Worm (Caenorhabditis elegans) whole organism, young adult: ENCODE results near the gene C01G10.5.

Experiments
- F49E8.2 ChIP-seq: sonication (generic microtip); optimal IDR thresholded peaks from 3 replicates; lab custom pipeline; 2017; ENCODE audit warnings: missing genetic modification characterization, mild to moderate bottlenecking, missing compliant biosample characterization, antibody characterized with exemption, moderate library complexity; ENCODE audit not compliant: insufficient read depth
- F57A8.1 ChIP-seq: fragments of 200-800 bp; sonication (Bioruptor generic); optimal IDR thresholded peaks from 2 replicates; lab custom pipeline; 2018; ENCODE audit warnings: mild to moderate bottlenecking, missing genetic modification characterization, moderate library complexity, missing compliant biosample characterization
- hsf-1 ChIP-seq: fragments of 200-800 bp; sonication (Bioruptor generic); IDR thresholded peaks from 2 replicates; pipeline ENCODE4 v1.3.6; 2022; ENCODE audit warnings: missing genetic modification reagents, missing genetic modification characterization, missing compliant biosample characterization
- sea-2 ChIP-seq: fragments of 200-800 bp; sonication (Bioruptor generic); IDR thresholded peaks from 2 replicates; pipeline ENCODE4 v1.3.6; 2022; ENCODE audit warnings: missing genetic modification characterization, missing compliant biosample characterization
- sptf-2 ChIP-seq: fragments of 200-800 bp; sonication (Bioruptor generic); optimal IDR thresholded peaks from 2 replicates; lab custom pipeline; 2018; ENCODE audit warnings: mild to moderate bottlenecking, missing genetic modification characterization, missing compliant biosample characterization
- tbp1 ChIP-seq: fragments of 200-800 bp; sonication (Bioruptor generic); optimal IDR thresholded peaks from 2 replicates; lab custom pipeline; 2018; ENCODE audit warnings: mild to moderate bottlenecking, missing genetic modification characterization, missing compliant biosample characterization
- unc-130 ChIP-seq: sonication (generic microtip); optimal IDR thresholded peaks from 2 replicates; lab custom pipeline; 2016; ENCODE audit warnings: missing genetic modification reagents, missing genetic modification characterization, missing compliant biosample characterization

DNA sequence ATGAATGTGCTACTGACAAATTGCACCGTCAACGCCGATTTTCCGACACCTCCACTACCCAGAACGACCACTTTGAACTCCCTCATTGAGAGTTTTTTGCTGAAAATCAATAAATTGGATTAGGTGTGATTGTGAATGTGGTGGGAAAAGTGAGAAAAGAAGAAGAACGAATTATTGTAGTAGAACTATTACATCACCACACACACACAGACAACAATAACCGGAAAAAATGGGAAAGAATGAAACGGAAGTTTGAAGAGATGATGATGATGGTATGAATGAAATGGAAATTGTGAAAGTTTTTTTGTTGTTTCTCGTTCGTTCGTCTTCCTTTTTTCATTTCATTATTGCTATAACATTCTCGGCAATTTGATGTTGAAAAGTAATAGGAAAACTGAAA lies 25.4 kb downstream of the C01G10.5 start, which contains the start of gene rap-2:
- TF ChIP-seq unc-130 (GFP tag; lab: Kevin White, UChicago) (no peak), F49E8.2 (no peak), F57A8.1 (GFP tag; lab: Kevin White, UChicago) (no peak), sea-2 (no peak), tbp1 (GFP tag; lab: Kevin White, UChicago) (no peak), sptf-2 (GFP tag; lab: Kevin White, UChicago) (no peak), hsf-1 (GFP tag; lab: Robert Waterston, UW) (no peak)
